Fruit fly (Drosophila melanogaster): Measurements from ENCODE around the gene CG7194.

The CG7194 gene

dm6 chr3L:8334338-8334737 lies 30.5 kb upstream of the CG7194 start:
- TF ChIP-seq CG1603 (tag; optimal IDR thresholded peaks at IDR 0.05), result peak; percentile 13
- no peak for TF ChIP-seq Sox100B (GFP tag; optimal IDR thresholded peaks at IDR 0.05)
- no peak for TF ChIP-seq gcm2 (GFP tag; optimal IDR thresholded peaks at IDR 0.05)
- no peak for TF ChIP-seq NK7.1 (GFP tag; optimal IDR thresholded peaks at IDR 0.05)
- no peak for TF ChIP-seq gsb-n (tag; optimal IDR thresholded peaks at IDR 0.05)
- TF ChIP-seq CG11504 (tag; optimal IDR thresholded peaks at IDR 0.05), result no peak
- peak; percentile 16 for TF ChIP-seq Sox102F (GFP tag; optimal IDR thresholded peaks at IDR 0.05)

dm6 chr3L:8333574-8333973 lies 29.7 kb upstream of the CG7194 start:
- TF ChIP-seq Drgx (GFP tag; IDR thresholded peaks at IDR 0.05) (peak; percentile 29; the same call in 1 of the 2 replicates), pfk (GFP tag; optimal IDR thresholded peaks at IDR 0.05) (no peak)

dm6 chr3L:8331414-8331813 lies 27.6 kb upstream of the CG7194 start:
- TF ChIP-seq CG7372 (GFP tag; IDR thresholded peaks at IDR 0.05) (peak; percentile 80), CG9437 (GFP tag; optimal IDR thresholded peaks at IDR 0.05) (peak; percentile 65), CG7745 (tag; optimal IDR thresholded peaks at IDR 0.05) (no peak), CG18764 (GFP tag; optimal IDR thresholded peaks at IDR 0.05) (no peak)

- TF ChIP-seq Nf-YA (GFP tag; IDR thresholded peaks at IDR 0.05) (no peak), ham (GFP tag; IDR thresholded peaks at IDR 0.05) (no peak), NfI (GFP tag; optimal IDR thresholded peaks at IDR 0.05) (no peak), lola (GFP tag; optimal IDR thresholded peaks at IDR 0.05) (peak in 1 of 3 experiments; percentile 76), CG1233 (GFP tag; optimal IDR thresholded peaks at IDR 0.05) (no peak), maf-S (GFP tag; optimal IDR thresholded peaks at IDR 0.05) (no peak), Dad (GFP tag; optimal IDR thresholded peaks at IDR 0.05) (no peak), Adf1 (GFP tag; IDR thresholded peaks at IDR 0.05) (no peak), Lhr (GFP tag; optimal IDR thresholded peaks at IDR 0.05) (no peak), Bgb (GFP tag; IDR thresholded peaks at IDR 0.05; ENCODE audit: partially characterized antibody) (0 out of 2 replicates have a peak, but pooled peaks have one; percentile 25), chinmo (GFP tag; IDR thresholded peaks at IDR 0.05; ENCODE audit: partially characterized antibody) (0 out of 4 replicates have a peak, but pooled peaks have one; percentile 41), eve (GFP tag; optimal IDR thresholded peaks at IDR 0.05) (no peak), CG15269 (tag; optimal IDR thresholded peaks at IDR 0.05) (no peak)
Measured at dm6 chr3L:8329005-8329404, 25.1 kb upstream of the CG7194 start.

dm6 chr3L:8328283-8328682 lies 24.4 kb upstream of the CG7194 start, which contains the start of gene CG34462:
TSS of gene CG34462 (plus strand) at chr3L:8328583.
- TF ChIP-seq HLH3B (GFP tag; IDR thresholded peaks at IDR 0.05), result no peak
- no peak for TF ChIP-seq onecut (GFP tag; IDR thresholded peaks at IDR 0.05)
- no peak for TF ChIP-seq sens-2 (GFP tag; IDR thresholded peaks at IDR 0.05)
- no peak for TF ChIP-seq CG8359 (GFP tag; optimal IDR thresholded peaks at IDR 0.05; ENCODE audit: borderline replicate concordance)
- TF ChIP-seq Mad (GFP tag; optimal IDR thresholded peaks at IDR 0.05), result no peak
- TF ChIP-seq CG10543 (GFP tag; optimal IDR thresholded peaks at IDR 0.05), result no peak
- no peak for TF ChIP-seq mld (GFP tag; IDR thresholded peaks at IDR 0.05; ENCODE audit: partially characterized antibody)
- TF ChIP-seq zfh1 (GFP tag; IDR thresholded peaks at IDR 0.05), result no peak

All from whole organism, embryonic.